Fruit fly (Drosophila melanogaster) whole organism, embryonic: Measurements from ENCODE around the gene ninaB.

Source experiments
- Abd-B ChIP-seq: fragments of 200-800 bp; sonication (Bioruptor generic); optimal IDR thresholded peaks from 2 replicates; lab custom pipeline; 2018; ENCODE audit warnings: missing biosample characterization, mild to moderate bottlenecking, missing genetic modification characterization, moderate library complexity
- CG10366 ChIP-seq: fragments of 200-800 bp; sonication (Bioruptor generic); IDR thresholded peaks from 2 replicates; pipeline ENCODE4 v1.3.6; 2022; ENCODE audit warnings: missing biosample characterization, missing genetic modification characterization
- CG11093 ChIP-seq: fragments of 200-800 bp; sonication (Bioruptor generic); IDR thresholded peaks from 3 replicates; pipeline ENCODE4 v1.3.6; 2022; ENCODE audit warnings: missing biosample characterization, missing genetic modification characterization
- CG11456 ChIP-seq: fragments of 200-800 bp; sonication (Bioruptor generic); IDR thresholded peaks from 3 replicates; pipeline ENCODE4 v1.3.6; 2022; ENCODE audit warnings: missing biosample characterization, missing genetic modification characterization
- CG12391 ChIP-seq: fragments of 200-800 bp; sonication (Bioruptor generic); optimal IDR thresholded peaks from 3 replicates; lab custom pipeline; 2018; ENCODE audit warnings: missing biosample characterization, mild to moderate bottlenecking, missing genetic modification characterization, moderate library complexity
- CG12744 ChIP-seq: fragments of 200-800 bp; sonication (Bioruptor generic); optimal IDR thresholded peaks from 2 replicates; lab custom pipeline; 2016; ENCODE audit warnings: missing biosample characterization, missing genetic modification characterization
- CG13424 ChIP-seq: fragments of 200-800 bp; sonication (Bioruptor generic); optimal IDR thresholded peaks from 2 replicates; lab custom pipeline; 2019; ENCODE audit warnings: missing biosample characterization, mild to moderate bottlenecking, missing genetic modification characterization, moderate library complexity
- CG14014 ChIP-seq: fragments of 200-800 bp; sonication (Bioruptor generic); IDR thresholded peaks from 2 replicates; pipeline ENCODE4 v1.3.6; 2022; ENCODE audit warnings: missing biosample characterization, missing genetic modification characterization
- CG17328 ChIP-seq: fragments of 200-800 bp; sonication (Bioruptor generic); IDR thresholded peaks from 2 replicates; pipeline ENCODE4 v1.3.6; 2022; ENCODE audit warnings: missing biosample characterization, missing genetic modification characterization
- CG34376 ChIP-seq: fragments of 200-800 bp; sonication (Bioruptor generic); optimal IDR thresholded peaks from 2 replicates; lab custom pipeline; 2018; ENCODE audit warnings: missing biosample characterization, mild to moderate bottlenecking, missing genetic modification characterization
- CG34422 ChIP-seq: fragments of 200-800 bp; sonication (Bioruptor generic); IDR thresholded peaks from 3 replicates; pipeline ENCODE4 v1.3.6; 2022; ENCODE audit warnings: missing biosample characterization, missing genetic modification characterization
- CG4707 ChIP-seq: fragments of 200-800 bp; sonication (Bioruptor generic); optimal IDR thresholded peaks from 2 replicates; lab custom pipeline; 2018; ENCODE audit warnings: missing biosample characterization, mild to moderate bottlenecking, missing genetic modification characterization, moderate library complexity
- CG6175 ChIP-seq: fragments of 200-800 bp; sonication (Bioruptor generic); IDR thresholded peaks from 3 replicates; pipeline ENCODE4 v1.3.6; 2022; ENCODE audit warnings: missing biosample characterization, missing genetic modification characterization
- CG7556 ChIP-seq: fragments of 200-800 bp; sonication (Bioruptor generic); optimal IDR thresholded peaks from 2 replicates; lab custom pipeline; 2017; ENCODE audit warnings: missing biosample characterization, mild to moderate bottlenecking, missing genetic modification characterization
- CG7963 ChIP-seq: fragments of 200-800 bp; sonication (Bioruptor generic); IDR thresholded peaks from 3 replicates; pipeline ENCODE4 v1.3.6; 2022; ENCODE audit warnings: missing biosample characterization, missing genetic modification characterization; ENCODE audit not compliant: partially characterized antibody
- CG8944 ChIP-seq: fragments of 200-800 bp; sonication (Bioruptor generic); optimal IDR thresholded peaks from 3 replicates; lab custom pipeline; 2016; ENCODE audit warnings: missing biosample characterization, missing genetic modification characterization
- CG9215 ChIP-seq: fragments of 200-800 bp; sonication (Bioruptor generic); IDR thresholded peaks from 2 replicates; pipeline ENCODE4 v1.3.6; 2022; ENCODE audit warnings: missing biosample characterization, missing genetic modification characterization
- Chrac-16 ChIP-seq: fragments of 200-800 bp; sonication (Bioruptor generic); optimal IDR thresholded peaks from 3 replicates; lab custom pipeline; 2016; ENCODE audit warnings: missing biosample characterization, missing genetic modification characterization
- Dll ChIP-seq: fragments of 200-800 bp; sonication (Bioruptor generic); IDR thresholded peaks from 4 replicates; pipeline ENCODE4 v1.3.6; 2022; ENCODE audit warnings: missing biosample characterization, missing genetic modification characterization; ENCODE audit not compliant: partially characterized antibody
- Doc3 ChIP-seq: fragments of 200-800 bp; sonication (Bioruptor generic); IDR thresholded peaks from 3 replicates; pipeline ENCODE4 v1.3.6; 2022; ENCODE audit warnings: missing biosample characterization, missing genetic modification characterization; ENCODE audit not compliant: partially characterized antibody
- Dp ChIP-seq: fragments of 200-800 bp; sonication (Bioruptor generic); optimal IDR thresholded peaks from 2 replicates; lab custom pipeline; 2018; ENCODE audit warnings: missing biosample characterization, mild to moderate bottlenecking, missing genetic modification characterization, moderate library complexity
- Dref ChIP-seq: fragments of 200-800 bp; sonication (Bioruptor generic); IDR thresholded peaks from 2 replicates; pipeline ENCODE4 v1.3.6; 2022; ENCODE audit warnings: missing biosample characterization, missing genetic modification characterization
- Fer2 ChIP-seq: fragments of 200-800 bp; sonication (Bioruptor generic); optimal IDR thresholded peaks from 2 replicates; lab custom pipeline; 2018; ENCODE audit warnings: missing biosample characterization, mild to moderate bottlenecking, missing genetic modification characterization, moderate library complexity
- HLHmδ ChIP-seq: fragments of 200-800 bp; sonication (Bioruptor generic); optimal IDR thresholded peaks from 2 replicates; lab custom pipeline; 2018; ENCODE audit warnings: missing biosample characterization, mild to moderate bottlenecking, missing genetic modification characterization, moderate library complexity
- Hey ChIP-seq: fragments of 200-800 bp; sonication (Bioruptor generic); optimal IDR thresholded peaks from 3 replicates; lab custom pipeline; 2018; ENCODE audit warnings: missing biosample characterization, mild to moderate bottlenecking, missing genetic modification characterization
- Hr51 ChIP-seq, 2 experiments: fragments of 200-800 bp; sonication (Bioruptor generic); optimal IDR thresholded peaks; 2 replicates in 1 of 2; 3 replicates in 1 of 2; lab custom pipeline; 2016 to 2018; ENCODE audit warnings: missing biosample characterization in 2 of 2, missing genetic modification characterization in 2 of 2, mild to moderate bottlenecking in 1 of 2, moderate library complexity in 1 of 2
- Side ChIP-seq: fragments of 200-800 bp; sonication (Bioruptor generic); optimal IDR thresholded peaks from 2 replicates; lab custom pipeline; 2016; ENCODE audit warnings: missing biosample characterization, missing genetic modification characterization
- Tbp ChIP-seq: fragments of >200 bp; optimal IDR thresholded peaks from 2 replicates; lab custom pipeline; 2018; ENCODE audit warnings: missing biosample characterization, missing genetic modification characterization
- btn ChIP-seq: fragments of 200-800 bp; sonication (Bioruptor generic); optimal IDR thresholded peaks from 2 replicates; lab custom pipeline; 2016; ENCODE audit warnings: missing biosample characterization, missing genetic modification characterization
- caup ChIP-seq: fragments of 200-800 bp; sonication (Bioruptor generic); optimal IDR thresholded peaks from 3 replicates; lab custom pipeline; 2017; ENCODE audit warnings: missing biosample characterization, mild to moderate bottlenecking, missing genetic modification characterization, moderate library complexity; ENCODE audit not compliant: severe bottlenecking
- crc ChIP-seq: fragments of 200-800 bp; sonication (Bioruptor generic); optimal IDR thresholded peaks from 2 replicates; lab custom pipeline; 2016; ENCODE audit warnings: missing biosample characterization, missing genetic modification characterization
- crol ChIP-seq: fragments of 200-800 bp; sonication (Bioruptor generic); IDR thresholded peaks from 2 replicates; pipeline ENCODE4 v1.3.6; 2022; ENCODE audit warnings: missing biosample characterization, missing genetic modification characterization
- crp ChIP-seq, 2 experiments: fragments of 200-800 bp; sonication (Bioruptor generic); optimal IDR thresholded peaks; 2 replicates in 1 of 2; 3 replicates in 1 of 2; lab custom pipeline; 2017; ENCODE audit warnings: missing biosample characterization in 2 of 2, missing genetic modification characterization in 2 of 2, mild to moderate bottlenecking in 1 of 2, moderate library complexity in 1 of 2
- ftz-f1 ChIP-seq: fragments of 200-800 bp; sonication (Bioruptor generic); optimal IDR thresholded peaks from 2 replicates; lab custom pipeline; 2016; ENCODE audit warnings: missing biosample characterization, missing genetic modification characterization
- fu2 ChIP-seq: fragments of 200-800 bp; sonication (Bioruptor generic); optimal IDR thresholded peaks from 2 replicates; lab custom pipeline; 2016; ENCODE audit warnings: missing biosample characterization, missing genetic modification characterization
- gce ChIP-seq: fragments of 200-800 bp; sonication (Bioruptor generic); IDR thresholded peaks from 3 replicates; pipeline ENCODE4 v1.3.6; 2022; ENCODE audit warnings: missing biosample characterization, missing genetic modification characterization
- grn ChIP-seq: fragments of 200-800 bp; sonication (Bioruptor generic); optimal IDR thresholded peaks from 3 replicates; lab custom pipeline; 2017; ENCODE audit warnings: missing biosample characterization, missing genetic modification characterization
- h ChIP-seq: fragments of >200 bp; optimal IDR thresholded peaks from 2 replicates; lab custom pipeline; 2017
- klu ChIP-seq: fragments of 200-800 bp; sonication (Bioruptor generic); IDR thresholded peaks from 2 replicates; pipeline ENCODE4 v1.3.6; 2022; ENCODE audit warnings: missing biosample characterization, missing genetic modification characterization
- kni ChIP-seq: fragments of 200-800 bp; sonication (Bioruptor generic); optimal IDR thresholded peaks from 3 replicates; lab custom pipeline; 2017; ENCODE audit warnings: mild to moderate bottlenecking, missing biosample characterization, missing genetic modification reagents, missing genetic modification characterization
- oc ChIP-seq: fragments of 200-800 bp; sonication (Bioruptor generic); optimal IDR thresholded peaks from 2 replicates; lab custom pipeline; 2018; ENCODE audit warnings: missing biosample characterization, mild to moderate bottlenecking, missing genetic modification characterization, moderate library complexity
- pfk ChIP-seq: fragments of 200-800 bp; sonication (Bioruptor generic); optimal IDR thresholded peaks from 2 replicates; lab custom pipeline; 2018; ENCODE audit warnings: missing biosample characterization, mild to moderate bottlenecking, missing genetic modification characterization, moderate library complexity
- pzg ChIP-seq: fragments of 200-800 bp; sonication (Bioruptor generic); optimal IDR thresholded peaks from 3 replicates; lab custom pipeline; 2018; ENCODE audit warnings: missing biosample characterization, mild to moderate bottlenecking, missing genetic modification characterization, moderate library complexity
- repo ChIP-seq: fragments of 200-800 bp; sonication (Bioruptor generic); optimal IDR thresholded peaks from 2 replicates; lab custom pipeline; 2016; ENCODE audit warnings: missing biosample characterization, missing genetic modification characterization
- sisA ChIP-seq: fragments of 200-800 bp; sonication (Bioruptor generic); IDR thresholded peaks from 2 replicates; pipeline ENCODE4 v1.3.6; 2022; ENCODE audit warnings: missing biosample characterization, missing genetic modification characterization
- sug ChIP-seq: fragments of 200-800 bp; optimal IDR thresholded peaks from 2 replicates; lab custom pipeline; 2019; ENCODE audit warnings: missing biosample characterization, mild to moderate bottlenecking, missing genetic modification characterization, moderate library complexity
- tup ChIP-seq: fragments of 200-800 bp; sonication (Bioruptor generic); optimal IDR thresholded peaks from 2 replicates; lab custom pipeline; 2016; ENCODE audit warnings: missing biosample characterization, mild to moderate bottlenecking, missing genetic modification characterization, moderate library complexity
- vnd ChIP-seq: fragments of 200-800 bp; sonication (Bioruptor generic); IDR thresholded peaks from 3 replicates; pipeline ENCODE4 v1.3.6; 2022; ENCODE audit warnings: missing biosample characterization, missing genetic modification characterization; ENCODE audit not compliant: partially characterized antibody

ninaB gene

dm6 chr3R:13660924-13661659, 39.3 kb upstream of the ninaB start, which contains the start of gene B52 (continued):
- no peak; the same call in none of the 2 replicates for TF ChIP-seq CG14014 (GFP tag; lab: Robert Waterston, UW)
- TF ChIP-seq vnd (GFP tag; lab: Robert Waterston, UW): 0 out of 3 replicates have a peak, but pooled peaks have one; percentile 33
- peak; percentile 1 for TF ChIP-seq repo (GFP tag; lab: Kevin White, UChicago)
- TF ChIP-seq CG9215: peak; percentile 39; the same call in 1 of the 2 replicates
- TF ChIP-seq CG11093 (GFP tag; lab: Robert Waterston, UW): peak; percentile 47; the same call in 2 of the 3 replicates
- no peak for TF ChIP-seq Tbp (GFP tag; lab: Kevin White, UChicago)
- peak; percentile 70 for TF ChIP-seq Hey (tag; lab: Kevin White, UChicago)
- 0 out of 3 replicates have a peak, but pooled peaks have one; percentile 28 for TF ChIP-seq CG7963
- peak; percentile 28 for TF ChIP-seq CG12744 (GFP tag; lab: Kevin White, UChicago)
- TF ChIP-seq tup (GFP tag; lab: Kevin White, UChicago): no peak
- TF ChIP-seq fu2 (GFP tag; lab: Kevin White, UChicago): peak; percentile 17
- peak; percentile 43 for TF ChIP-seq btn (GFP tag; lab: Kevin White, UChicago)
- no peak for TF ChIP-seq crol
- no peak for TF ChIP-seq sug (tag; lab: Kevin White, UChicago)
- TF ChIP-seq CG6175: 0 out of 3 replicates have a peak, but pooled peaks have one; percentile 37
- 0 out of 2 replicates have a peak, but pooled peaks have one; percentile 20 for TF ChIP-seq klu (GFP tag; lab: Robert Waterston, UW)
- TF ChIP-seq CG34376: peak; percentile 84
- TF ChIP-seq kni (GFP tag; lab: Kevin White, UChicago): peak; percentile 86
- TF ChIP-seq HLHmδ (GFP tag; lab: Kevin White, UChicago): peak; percentile 90
- 0 out of 4 replicates have a peak, but pooled peaks have one; percentile 47 for TF ChIP-seq Dll
- TF ChIP-seq Hr51 (GFP tag; optimal IDR thresholded peaks at IDR 0.05; lab: Kevin White, UChicago): peak in 1 of 2 experiments; percentile 0
- peak; percentile 10 for TF ChIP-seq Abd-B (GFP tag; lab: Kevin White, UChicago)
- TF ChIP-seq gce (GFP tag; lab: Robert Waterston, UW): peak; percentile 70; the same call in 1 of the 3 replicates
- peak; percentile 91; the same call in 1 of the 3 replicates for TF ChIP-seq CG34422 (GFP tag; lab: Robert Waterston, UW)
- TF ChIP-seq CG11456: peak; percentile 87
- no peak for TF ChIP-seq Doc3 (GFP tag; lab: Robert Waterston, UW)
- no peak for TF ChIP-seq oc (tag; lab: Kevin White, UChicago)
- no peak for TF ChIP-seq grn
- no peak for TF ChIP-seq ftz-f1
- peak; percentile 68 for TF ChIP-seq Side
- TF ChIP-seq Fer2 (tag; lab: Kevin White, UChicago): peak; percentile 17
- no peak for TF ChIP-seq h (lab: Kevin White, UChicago)
- no peak for TF ChIP-seq CG8944 (GFP tag; lab: Kevin White, UChicago)
- TF ChIP-seq Chrac-16: peak; percentile 34
- TF ChIP-seq sisA (GFP tag; lab: Robert Waterston, UW): peak; percentile 62
- TF ChIP-seq Dref (GFP tag; lab: Robert Waterston, UW): peak; percentile 80
- TF ChIP-seq CG12391 (tag; lab: Kevin White, UChicago): peak; percentile 57
- TF ChIP-seq pzg: peak; percentile 57
- TF ChIP-seq pfk (GFP tag; lab: Kevin White, UChicago): peak; percentile 95
- peak; percentile 15 for TF ChIP-seq Dp
- TF ChIP-seq crp (GFP tag; optimal IDR thresholded peaks at IDR 0.05; lab: Kevin White, UChicago): peak in 1 of 2 experiments; percentile 20
- TF ChIP-seq CG17328 (GFP tag; lab: Robert Waterston, UW): peak; percentile 55
- peak; percentile 36 for TF ChIP-seq CG10366 (GFP tag; lab: Robert Waterston, UW)
- no peak for TF ChIP-seq CG7556 (GFP tag; lab: Kevin White, UChicago)
- TF ChIP-seq CG4707 (GFP tag; lab: Kevin White, UChicago): peak; percentile 82
- TF ChIP-seq caup (GFP tag; lab: Kevin White, UChicago): peak; percentile 88
- TF ChIP-seq CG13424 (tag; lab: Kevin White, UChicago): peak; percentile 17
- peak; percentile 55 for TF ChIP-seq crc (GFP tag; lab: Kevin White, UChicago)
